Fruit fly (Drosophila melanogaster) whole organism, embryonic: ENCODE results near the gene CG43672.
A peak's percentile ranks its signal among the peaks of the same experiment; 100 is the strongest.

ENCODE experiments used
- Adf1 ChIP-seq: fragments of 200-800 bp; sonication (Bioruptor generic); IDR thresholded peaks from 2 replicates; pipeline ENCODE4 v1.3.6; 2022; ENCODE audit warnings: missing biosample characterization, missing genetic modification characterization
- Asciz ChIP-seq: fragments of 200-800 bp; sonication (Bioruptor generic); optimal IDR thresholded peaks from 2 replicates; lab custom pipeline; 2017; ENCODE audit warnings: missing biosample characterization, mild to moderate bottlenecking, missing genetic modification characterization, missing genetic modification reagents
- CG10431 ChIP-seq: fragments of 200-800 bp; sonication (Bioruptor generic); optimal IDR thresholded peaks from 3 replicates; lab custom pipeline; 2018; ENCODE audit warnings: missing biosample characterization, mild to moderate bottlenecking, missing genetic modification characterization
- CG10654 ChIP-seq: fragments of 200-800 bp; sonication (Bioruptor generic); optimal IDR thresholded peaks from 2 replicates; lab custom pipeline; 2016; ENCODE audit warnings: missing biosample characterization, missing genetic modification characterization
- CG1233 ChIP-seq: fragments of 200-800 bp; sonication (Bioruptor generic); optimal IDR thresholded peaks from 4 replicates; lab custom pipeline; 2018; ENCODE audit warnings: missing biosample characterization, mild to moderate bottlenecking, missing genetic modification characterization
- CG13123 ChIP-seq: fragments of 200-800 bp; sonication (Bioruptor generic); optimal IDR thresholded peaks from 2 replicates; lab custom pipeline; 2016; ENCODE audit warnings: missing biosample characterization, missing genetic modification characterization
- CG15073 ChIP-seq: fragments of 200-800 bp; sonication (Bioruptor generic); optimal IDR thresholded peaks from 2 replicates; lab custom pipeline; 2016; ENCODE audit warnings: missing biosample characterization, missing genetic modification characterization
- CG17361 ChIP-seq: fragments of 200-800 bp; sonication (Bioruptor generic); IDR thresholded peaks from 3 replicates; pipeline ENCODE4 v1.3.6; 2022; ENCODE audit warnings: missing biosample characterization, missing genetic modification characterization
- CG2116 ChIP-seq: fragments of 200-800 bp; sonication (Bioruptor generic); optimal IDR thresholded peaks from 3 replicates; lab custom pipeline; 2018; ENCODE audit warnings: missing biosample characterization, mild to moderate bottlenecking, missing genetic modification characterization
- CG2712 ChIP-seq: fragments of 200-800 bp; optimal IDR thresholded peaks from 3 replicates; lab custom pipeline; 2019; ENCODE audit warnings: missing biosample characterization, mild to moderate bottlenecking, missing genetic modification characterization, moderate library complexity
- CG30431 ChIP-seq: fragments of 200-800 bp; sonication (Bioruptor generic); optimal IDR thresholded peaks from 2 replicates; lab custom pipeline; 2017; ENCODE audit warnings: missing biosample characterization, missing genetic modification characterization
- CG3407 ChIP-seq: fragments of 200-800 bp; sonication (Bioruptor generic); optimal IDR thresholded peaks from 2 replicates; lab custom pipeline; 2018; ENCODE audit warnings: missing biosample characterization, mild to moderate bottlenecking, missing genetic modification characterization
- CG3726 ChIP-seq: fragments of 200-800 bp; sonication (Bioruptor generic); IDR thresholded peaks from 3 replicates; pipeline ENCODE4, ENCODE4 v1.3.6; 2022; ENCODE audit warnings: missing biosample characterization, missing genetic modification characterization
- CG43689 ChIP-seq: fragments of 200-800 bp; sonication (Bioruptor generic); IDR thresholded peaks from 2 replicates; pipeline ENCODE4 v1.3.6; 2022; ENCODE audit warnings: missing biosample characterization, missing genetic modification characterization
- CG4730 ChIP-seq: fragments of 200-800 bp; sonication (Bioruptor generic); IDR thresholded peaks from 2 replicates; pipeline ENCODE4 v1.3.6; 2022; ENCODE audit warnings: missing biosample characterization, missing genetic modification characterization
- CG5245 ChIP-seq: fragments of 200-800 bp; sonication (Bioruptor generic); optimal IDR thresholded peaks from 3 replicates; lab custom pipeline; 2016; ENCODE audit warnings: missing biosample characterization, missing genetic modification characterization
- CG6683 ChIP-seq: fragments of 200-800 bp; sonication (Bioruptor generic); optimal IDR thresholded peaks from 2 replicates; lab custom pipeline; 2017; ENCODE audit warnings: missing biosample characterization, mild to moderate bottlenecking, missing genetic modification characterization, missing genetic modification reagents
- CG6689 ChIP-seq: fragments of 200-800 bp; sonication (Bioruptor generic); IDR thresholded peaks from 2 replicates; pipeline ENCODE4 v1.3.6; 2022; ENCODE audit warnings: missing biosample characterization, missing genetic modification characterization
- CG7271 ChIP-seq: fragments of 200-800 bp; sonication (Bioruptor generic); optimal IDR thresholded peaks from 2 replicates; lab custom pipeline; 2018; ENCODE audit warnings: missing biosample characterization, mild to moderate bottlenecking, missing genetic modification characterization, moderate library complexity
- CG8290 ChIP-seq, 3 experiments: fragments of 200-800 bp; sonication (Bioruptor generic); optimal IDR thresholded peaks; 2 replicates each; lab custom pipeline; 2016 to 2019; ENCODE audit warnings: missing biosample characterization in 3 of 3, missing genetic modification characterization in 3 of 3, mild to moderate bottlenecking in 2 of 3, moderate library complexity in 1 of 3
- CG8388 ChIP-seq: fragments of 200-800 bp; sonication (Bioruptor generic); optimal IDR thresholded peaks from 2 replicates; lab custom pipeline; 2019; ENCODE audit warnings: missing biosample characterization, mild to moderate bottlenecking, missing genetic modification characterization, moderate library complexity
- CG9817 ChIP-seq: fragments of 200-800 bp; sonication (Bioruptor generic); optimal IDR thresholded peaks from 2 replicates; lab custom pipeline; 2018; ENCODE audit warnings: missing biosample characterization, mild to moderate bottlenecking, missing genetic modification characterization, moderate library complexity
- CTCF ChIP-seq: fragments of 200-800 bp; sonication (Bioruptor generic); optimal IDR thresholded peaks from 2 replicates; lab custom pipeline; 2017; ENCODE audit warnings: missing biosample characterization, mild to moderate bottlenecking, missing genetic modification characterization, moderate library complexity
- D ChIP-seq, 2 experiments: fragments of 200-800 bp in 1 of 2; fragments of >200 bp in 1 of 2; sonication (Bioruptor generic) in 1 of 2; optimal IDR thresholded peaks; 2 replicates in 1 of 2; 3 replicates in 1 of 2; lab custom pipeline; 2017; ENCODE audit warnings: mild to moderate bottlenecking in 1 of 2, missing biosample characterization in 1 of 2, missing genetic modification characterization in 1 of 2, missing genetic modification reagents in 1 of 2
- D19B ChIP-seq: fragments of 200-800 bp; sonication (Bioruptor generic); optimal IDR thresholded peaks from 2 replicates; lab custom pipeline; 2017; ENCODE audit warnings: missing biosample characterization, mild to moderate bottlenecking, missing genetic modification characterization
- Drgx ChIP-seq: fragments of 200-800 bp; sonication (Bioruptor generic); IDR thresholded peaks from 2 replicates; pipeline ENCODE4 v1.3.6; 2022; ENCODE audit warnings: missing biosample characterization, missing genetic modification characterization
- HLH3B ChIP-seq: fragments of 200-800 bp; sonication (Bioruptor generic); IDR thresholded peaks from 2 replicates; pipeline ENCODE4 v1.3.6; 2022; ENCODE audit warnings: missing biosample characterization, missing genetic modification characterization
- Hey ChIP-seq: fragments of 200-800 bp; sonication (Bioruptor generic); optimal IDR thresholded peaks from 3 replicates; lab custom pipeline; 2018; ENCODE audit warnings: missing biosample characterization, mild to moderate bottlenecking, missing genetic modification characterization
- MBD-R2 ChIP-seq: fragments of 200-800 bp; sonication (Bioruptor generic); IDR thresholded peaks from 2 replicates; pipeline ENCODE4 v1.3.6; 2022; ENCODE audit warnings: missing biosample characterization, missing genetic modification characterization
- Oli ChIP-seq: fragments of 200-800 bp; sonication (Bioruptor generic); optimal IDR thresholded peaks from 2 replicates; lab custom pipeline; 2018; ENCODE audit warnings: missing biosample characterization, mild to moderate bottlenecking, missing genetic modification characterization, moderate library complexity
- Opbp ChIP-seq: fragments of 200-800 bp; sonication (Bioruptor generic); IDR thresholded peaks from 3 replicates; pipeline ENCODE4 v1.3.6; 2022; ENCODE audit warnings: missing biosample characterization, missing genetic modification characterization; ENCODE audit not compliant: partially characterized antibody
- Pdp1 ChIP-seq, 2 experiments: fragments of 200-800 bp; sonication (Bioruptor generic); optimal IDR thresholded peaks; 3 replicates each; lab custom pipeline; 2016; ENCODE audit warnings: missing biosample characterization in 2 of 2, missing genetic modification characterization in 2 of 2, mild to moderate bottlenecking in 1 of 2, moderate library complexity in 1 of 2
- TFAM ChIP-seq: fragments of 200-800 bp; sonication (Bioruptor generic); optimal IDR thresholded peaks from 2 replicates; lab custom pipeline; 2017; ENCODE audit warnings: missing biosample characterization, missing genetic modification characterization, inconsistent platforms
- cad ChIP-seq: fragments of >200 bp; optimal IDR thresholded peaks from 2 replicates; lab custom pipeline; 2017; ENCODE audit warnings: missing biosample characterization, missing genetic modification characterization
- danr ChIP-seq: fragments of 200-800 bp; sonication (Bioruptor generic); IDR thresholded peaks from 2 replicates; pipeline ENCODE4 v1.3.6; 2022; ENCODE audit warnings: missing biosample characterization, missing genetic modification characterization
- dysf ChIP-seq: fragments of 200-800 bp; sonication (Bioruptor generic); IDR thresholded peaks from 3 replicates; pipeline ENCODE4 v1.3.6; 2022; ENCODE audit warnings: missing biosample characterization, missing genetic modification characterization
- grau ChIP-seq: fragments of 200-800 bp; optimal IDR thresholded peaks from 3 replicates; lab custom pipeline; 2019; ENCODE audit warnings: missing biosample characterization, mild to moderate bottlenecking, missing genetic modification characterization, moderate library complexity
- inv ChIP-seq: fragments of 200-800 bp; sonication (Bioruptor generic); IDR thresholded peaks from 2 replicates; pipeline ENCODE4 v1.3.6; 2022; ENCODE audit warnings: missing biosample characterization, missing genetic modification characterization; ENCODE audit not compliant: partially characterized antibody
- odd ChIP-seq: fragments of 200-800 bp; sonication (Bioruptor generic); optimal IDR thresholded peaks from 2 replicates; lab custom pipeline; 2017; ENCODE audit warnings: missing biosample characterization, mild to moderate bottlenecking, missing genetic modification characterization
- pan ChIP-seq, 4 experiments: fragments of >200 bp in 3 of 4; fragments of 200-800 bp in 1 of 4; sonication (Bioruptor generic) in 1 of 4; optimal IDR thresholded peaks in 3 of 4; IDR thresholded peaks in 1 of 4; 2 replicates each; pipeline versions ENCODE4 v1.3.6 to Lab custom; 2017 to 2022; ENCODE audit warnings: missing biosample characterization in 2 of 4, missing genetic modification characterization in 2 of 4, mixed read lengths in 1 of 4
- sens ChIP-seq: fragments of 200-800 bp; sonication (Bioruptor generic); peaks from one replicate; lab custom pipeline; 2016; ENCODE audit warnings: missing biosample characterization, missing genetic modification characterization
- seq ChIP-seq: fragments of 200-800 bp; sonication (Bioruptor generic); IDR thresholded peaks from 2 replicates; pipeline ENCODE4 v1.3.6; 2022; ENCODE audit warnings: missing biosample characterization, missing genetic modification characterization
- sr ChIP-seq: fragments of 200-800 bp; sonication (Bioruptor generic); IDR thresholded peaks from 3 replicates; pipeline ENCODE4 v1.3.6; 2022; ENCODE audit warnings: missing biosample characterization, missing genetic modification characterization
- sug ChIP-seq: fragments of 200-800 bp; optimal IDR thresholded peaks from 2 replicates; lab custom pipeline; 2019; ENCODE audit warnings: missing biosample characterization, mild to moderate bottlenecking, missing genetic modification characterization, moderate library complexity
- tna ChIP-seq: fragments of 200-800 bp; sonication (Bioruptor generic); IDR thresholded peaks from 2 replicates; pipeline ENCODE4 v1.3.6; 2022; ENCODE audit warnings: missing biosample characterization, missing genetic modification characterization; ENCODE audit not compliant: partially characterized antibody
- toy ChIP-seq: fragments of 200-800 bp; sonication (Bioruptor generic); IDR thresholded peaks from 2 replicates; pipeline ENCODE4 v1.3.6; 2022; ENCODE audit warnings: missing biosample characterization, missing genetic modification characterization
- tup ChIP-seq: fragments of 200-800 bp; sonication (Bioruptor generic); optimal IDR thresholded peaks from 2 replicates; lab custom pipeline; 2016; ENCODE audit warnings: missing biosample characterization, mild to moderate bottlenecking, missing genetic modification characterization, moderate library complexity
- vnd ChIP-seq: fragments of 200-800 bp; sonication (Bioruptor generic); IDR thresholded peaks from 3 replicates; pipeline ENCODE4 v1.3.6; 2022; ENCODE audit warnings: missing biosample characterization, missing genetic modification characterization; ENCODE audit not compliant: partially characterized antibody

The CG43672 gene

DNA sequence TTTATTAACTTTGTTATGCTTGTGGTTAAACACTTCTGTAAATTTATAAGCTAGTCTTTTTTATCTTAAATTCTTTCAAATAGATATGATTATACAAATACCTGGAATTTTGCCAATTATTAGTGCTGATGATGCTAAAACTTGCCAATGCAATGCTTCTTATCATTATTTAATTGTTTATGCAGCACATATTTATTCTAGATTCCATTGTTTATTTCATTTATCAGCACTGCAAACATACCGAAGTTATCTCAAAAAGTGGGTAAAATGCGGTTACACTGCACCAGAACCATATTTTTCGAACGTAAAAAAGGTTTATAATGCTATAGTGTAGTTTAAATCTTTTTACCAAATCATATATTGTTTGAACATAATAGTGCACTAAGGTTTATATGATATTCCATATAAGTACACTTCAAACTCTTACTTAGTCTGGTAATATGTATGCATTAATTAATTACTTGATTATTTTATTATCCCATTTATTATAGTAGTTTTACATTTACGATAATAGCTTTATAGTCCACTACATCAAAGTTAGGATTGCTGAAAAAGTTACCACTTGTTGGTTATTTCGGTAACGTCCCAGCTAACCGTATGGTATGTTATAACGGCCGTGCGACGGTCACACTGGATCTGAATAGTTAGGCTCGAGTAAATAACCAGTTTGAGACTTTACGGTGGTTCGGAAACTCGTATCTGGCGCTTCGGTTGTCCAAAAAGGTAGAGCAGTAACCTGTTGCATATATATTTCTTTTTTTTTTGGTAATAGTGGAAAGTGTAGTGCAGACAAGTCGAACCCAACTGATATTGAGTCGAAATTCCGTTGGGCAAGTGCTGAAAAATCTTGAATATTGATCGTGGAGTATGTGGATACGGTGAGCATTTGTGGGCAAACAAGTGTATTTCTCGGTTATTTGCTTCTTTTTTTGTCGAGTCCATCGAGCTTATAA is 15.7 kb downstream of the CG43672 start, which contains the start of gene Rhp (continued):
- no peak for TF ChIP-seq vnd (GFP tag; lab: Robert Waterston, UW)
- TF ChIP-seq Hey (tag; lab: Kevin White, UChicago), result no peak
- TF ChIP-seq dysf (GFP tag; lab: Robert Waterston, UW), result no peak
- TF ChIP-seq CG9817 (tag; lab: Kevin White, UChicago), result no peak
- TF ChIP-seq seq, result no peak
- no peak for TF ChIP-seq cad (GFP tag; lab: Kevin White, UChicago)
- peak; percentile 23 for TF ChIP-seq CG6683 (GFP tag; lab: Kevin White, UChicago)
- no peak for TF ChIP-seq tup (GFP tag; lab: Kevin White, UChicago)
- peak; percentile 7 for TF ChIP-seq MBD-R2 (GFP tag; lab: Robert Waterston, UW)
- TF ChIP-seq CG8388 (GFP tag; lab: Kevin White, UChicago), result no peak
- peak; percentile 45 for TF ChIP-seq CG2116
- TF ChIP-seq CG10654, result no peak
- no peak for TF ChIP-seq CG5245
- TF ChIP-seq pan (optimal IDR thresholded peaks at IDR 0.05; lab: Kevin White, UChicago), result no peak
- TF ChIP-seq pan (GFP tag; optimal IDR thresholded peaks at IDR 0.05 in 1 of 2, IDR thresholded peaks at IDR 0.05 in 1 of 2), result no peak
- TF ChIP-seq inv (GFP tag; lab: Robert Waterston, UW), result no peak
- TF ChIP-seq toy (GFP tag; lab: Robert Waterston, UW), result no peak
- no peak for TF ChIP-seq tna
- TF ChIP-seq Pdp1 (GFP tag; optimal IDR thresholded peaks at IDR 0.05; lab: Kevin White, UChicago), result peak in 1 of 2 experiments; percentile 19
- TF ChIP-seq CG7271 (tag; lab: Kevin White, UChicago), result no peak
- TF ChIP-seq CG13123 (GFP tag; lab: Kevin White, UChicago), result no peak
- TF ChIP-seq HLH3B (GFP tag; lab: Robert Waterston, UW), result no peak
- TF ChIP-seq grau (tag; lab: Kevin White, UChicago), result peak; percentile 19
- TF ChIP-seq CG3726 (GFP tag; lab: Robert Waterston, UW), result no peak
- no peak for TF ChIP-seq sug (tag; lab: Kevin White, UChicago)
- TF ChIP-seq CG17361 (GFP tag; lab: Robert Waterston, UW), result peak; percentile 37; the same call in 1 of the 3 replicates
- 0 out of 3 replicates have a peak, but pooled peaks have one; percentile 14 for TF ChIP-seq Opbp (GFP tag; lab: Robert Waterston, UW)
- peak; percentile 6; the same call in 1 of the 2 replicates for TF ChIP-seq Drgx
- no peak for TF ChIP-seq CG4730
- peak; percentile 74 for TF ChIP-seq CG3407 (GFP tag; lab: Kevin White, UChicago)
- no peak for TF ChIP-seq CG6689
- TF ChIP-seq D19B, result no peak
- no peak for TF ChIP-seq CTCF (GFP tag; lab: Kevin White, UChicago)
- TF ChIP-seq CG43689 (GFP tag; lab: Robert Waterston, UW), result no peak
- TF ChIP-seq odd (GFP tag; lab: Kevin White, UChicago), result peak; percentile 58
- TF ChIP-seq sens (GFP tag; lab: Kevin White, UChicago), result peak; percentile 90
- peak; percentile 64 for TF ChIP-seq Asciz
- no peak for TF ChIP-seq danr
- TF ChIP-seq D (optimal IDR thresholded peaks at IDR 0.05; lab: Kevin White, UChicago), result no peak
- peak; percentile 43 for TF ChIP-seq D (GFP tag; optimal IDR thresholded peaks at IDR 0.05; lab: Kevin White, UChicago)
- TF ChIP-seq Oli, result peak; percentile 16
- no peak for TF ChIP-seq TFAM (GFP tag; lab: Kevin White, UChicago)
- no peak for TF ChIP-seq CG30431
- peak; percentile 26 for TF ChIP-seq CG2712
- TF ChIP-seq CG1233 (GFP tag; lab: Kevin White, UChicago), result peak; percentile 47
- TF ChIP-seq CG15073, result no peak
- TF ChIP-seq CG10431 (GFP tag; lab: Kevin White, UChicago), result peak; percentile 55
- TF ChIP-seq CG8290 (GFP tag; optimal IDR thresholded peaks at IDR 0.05; lab: Kevin White, UChicago), result no peak
- TF ChIP-seq CG8290 (tag; optimal IDR thresholded peaks at IDR 0.05; lab: Kevin White, UChicago), result peak in 1 of 2 experiments; percentile 84
- TF ChIP-seq sr (GFP tag; lab: Robert Waterston, UW), result no peak
- TF ChIP-seq Adf1 (GFP tag; lab: Robert Waterston, UW), result no peak
